Worm (Caenorhabditis elegans): ENCODE measurements around the gene srh-265.

srh-265 gene

ce11 chrV:15395347-15395746 lies 20.7 kb upstream of the srh-265 start, which contains the start of gene cyb-3 (continued):
- TF ChIP-seq sdz-38 (tag; optimal IDR thresholded peaks at IDR 0.05), result no peak
- TF ChIP-seq nfyb-1 (GFP tag; IDR thresholded peaks at IDR 0.05), result no peak
- TF ChIP-seq mxl-1 (tag; optimal IDR thresholded peaks at IDR 0.05), result no peak
- peak; percentile 20 for TF ChIP-seq ztf-18 (tag; optimal IDR thresholded peaks at IDR 0.05)
- TF ChIP-seq dpff-1 (tag; optimal IDR thresholded peaks at IDR 0.05), result no peak
- peak; percentile 86 for TF ChIP-seq hsf-1 (GFP tag; IDR thresholded peaks at IDR 0.05)
- TF ChIP-seq sptf-2 (GFP tag; optimal IDR thresholded peaks at IDR 0.05), result no peak
- no peak for TF ChIP-seq F57C9.4 (tag; optimal IDR thresholded peaks at IDR 0.05)
- TF ChIP-seq ZK185.1 (tag; optimal IDR thresholded peaks at IDR 0.05; ENCODE audit: poor library complexity, severe bottlenecking), result no peak
- TF ChIP-seq F49E8.2 (tag; optimal IDR thresholded peaks at IDR 0.05; ENCODE audit: insufficient read depth), result peak; percentile 80
- no peak for TF ChIP-seq F10E7.11 (tag; optimal IDR thresholded peaks at IDR 0.05)
- TF ChIP-seq ceh-27 (GFP tag; optimal IDR thresholded peaks at IDR 0.05), result no peak
- TF ChIP-seq hlh-26 (GFP tag; conservative IDR thresholded peaks at IDR 0.05), result no peak
- TF ChIP-seq F57A8.1 (GFP tag; optimal IDR thresholded peaks at IDR 0.05), result no peak
- TF ChIP-seq athp-1 (tag; optimal IDR thresholded peaks at IDR 0.05), result peak; percentile 7
- TF ChIP-seq Y53G8AR.9 (GFP tag; conservative IDR thresholded peaks at IDR 0.05), result 0 out of 2 replicates have a peak, but pooled peaks have one; percentile 24
- TF ChIP-seq efl-1 (GFP tag; optimal IDR thresholded peaks at IDR 0.05), result peak; percentile 95
- TF ChIP-seq madf-6 (GFP tag; IDR thresholded peaks at IDR 0.05), result peak; percentile 95
- TF ChIP-seq nhr-90 (tag; optimal IDR thresholded peaks at IDR 0.05), result no peak
- no peak for TF ChIP-seq him-1 (tag; optimal IDR thresholded peaks at IDR 0.05)
- no peak for TF ChIP-seq egl-44 (GFP tag; IDR thresholded peaks at IDR 0.05)
- no peak for TF ChIP-seq F39B2.1 (GFP tag; IDR thresholded peaks at IDR 0.05)
- TF ChIP-seq gei-17 (GFP tag; optimal IDR thresholded peaks at IDR 0.05), result no peak
- peak; percentile 53 for TF ChIP-seq tbp1 (GFP tag; optimal IDR thresholded peaks at IDR 0.05)
- TF ChIP-seq xnd-1 (tag; optimal IDR thresholded peaks at IDR 0.05), result peak; percentile 82
- no peak for TF ChIP-seq ama-1 (optimal IDR thresholded peaks at IDR 0.05)
- TF ChIP-seq ama-1 (GFP tag; optimal IDR thresholded peaks at IDR 0.05), result no peak
- no peak for TF ChIP-seq lin-40 (tag; optimal IDR thresholded peaks at IDR 0.05)
- no peak for TF ChIP-seq rec-8 (tag; optimal IDR thresholded peaks at IDR 0.05)
- TF ChIP-seq ccch-3 (GFP tag; optimal IDR thresholded peaks at IDR 0.05), result no peak
- no peak for TF ChIP-seq lag-1 (GFP tag; IDR thresholded peaks at IDR 0.05)
- no peak for TF ChIP-seq zfh-2 (GFP tag; conservative IDR thresholded peaks at IDR 0.05)
- TF ChIP-seq madf-10 (tag; optimal IDR thresholded peaks at IDR 0.05), result no peak
- TF ChIP-seq fkh-3 (tag; optimal IDR thresholded peaks at IDR 0.05), result no peak
- no peak for TF ChIP-seq mes-4 (tag; optimal IDR thresholded peaks at IDR 0.05)
- no peak for TF ChIP-seq C06A6.2 (GFP tag; conservative IDR thresholded peaks at IDR 0.05)
- TF ChIP-seq repo-1 (tag; optimal IDR thresholded peaks at IDR 0.05), result no peak
- peak; percentile 18 for TF ChIP-seq B0261.1 (tag; optimal IDR thresholded peaks at IDR 0.05)
- peak; percentile 1 for TF ChIP-seq snpc-4 (GFP tag; optimal IDR thresholded peaks at IDR 0.05)
- peak in 1 of 4 experiments; percentile 53 for TF ChIP-seq snpc-4 (tag; optimal IDR thresholded peaks at IDR 0.05)
- TF ChIP-seq lir-1 (GFP tag; conservative IDR thresholded peaks at IDR 0.05), result no peak
- no peak for TF ChIP-seq nhr-27 (tag; optimal IDR thresholded peaks at IDR 0.05)
- peak; percentile 75 for TF ChIP-seq lin-54 (GFP tag; optimal IDR thresholded peaks at IDR 0.05)
- no peak for TF ChIP-seq hrde-1 (tag; optimal IDR thresholded peaks at IDR 0.05; ENCODE audit: borderline replicate concordance)
- TF ChIP-seq bed-1 (GFP tag; IDR thresholded peaks at IDR 0.05), result no peak
- TF ChIP-seq lsl-1 (GFP tag; optimal IDR thresholded peaks at IDR 0.05), result peak; percentile 82
